Worm (Caenorhabditis elegans): ENCODE results near the gene tag-294.

DNA sequence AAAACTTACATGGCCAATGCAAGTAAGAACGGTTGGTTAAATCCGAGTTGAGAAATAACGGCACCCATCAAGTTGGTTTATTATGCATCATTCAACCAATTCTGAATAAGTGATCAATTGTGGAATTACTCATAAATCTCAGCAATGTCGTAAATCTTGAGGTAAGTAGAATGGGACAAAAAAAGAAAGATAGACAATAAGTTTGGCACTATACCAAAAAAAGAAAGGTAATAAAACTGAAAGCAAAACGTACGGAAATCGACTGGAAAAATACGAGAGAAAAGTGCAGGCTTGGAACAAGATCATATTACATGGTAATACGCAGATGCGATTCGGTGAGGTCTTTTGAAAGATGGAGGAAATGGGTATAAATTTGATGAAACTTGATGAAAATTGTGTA is 35.5 kb upstream of the tag-294 start, which contains the start of gene F46G11.4:
- TF ChIP-seq ztf-29 (GFP tag; IDR thresholded peaks at IDR 0.05) (no peak), klf-2 (GFP tag; conservative IDR thresholded peaks at IDR 0.05) (no peak), cog-1 (tag; optimal IDR thresholded peaks at IDR 0.05) (no peak), flt-1 (GFP tag; IDR thresholded peaks at IDR 0.05) (no peak), ref-1 (GFP tag; conservative IDR thresholded peaks at IDR 0.05) (no peak), ztf-23 (GFP tag; IDR thresholded peaks at IDR 0.05) (no peak), T22C8.4 (GFP tag; IDR thresholded peaks at IDR 0.05) (no peak), med-1 (GFP tag; optimal IDR thresholded peaks at IDR 0.05; ENCODE audit: insufficient read depth) (no peak)

All from whole organism, midembryonic.